Worm (Caenorhabditis elegans) whole organism, L4/young adult: Measurements from ENCODE around the gene nspa-8.

Experiments
- dao-5 ChIP-seq: sonication (generic microtip); optimal IDR thresholded peaks from 2 replicates; lab custom pipeline; 2016; ENCODE audit warnings: missing genotype, missing genetic modification characterization, moderate library complexity, missing compliant biosample characterization
- him-1 ChIP-seq: sonication (generic microtip); optimal IDR thresholded peaks from 2 replicates; lab custom pipeline; 2016; ENCODE audit warnings: missing genotype, missing genetic modification reagents, missing genetic modification characterization, missing compliant biosample characterization

ce11 chrV:14828407-14828806 lies 1.6 kb upstream of the nspa-8 start:
- no peak for TF ChIP-seq him-1 (tag; lab: Kevin White, UChicago)
- TF ChIP-seq dao-5 (tag; lab: Kevin White, UChicago), result no peak
